Worm (Caenorhabditis elegans): ENCODE data around the gene eef-1G.
A peak's percentile ranks its signal among the peaks of the same experiment; 100 is the strongest.

The eef-1G gene

ce11 chrV:11002434-11002833, 36.9 kb downstream of the eef-1G start, which contains the start of gene F53B7.4:
TSS of gene F53B7.4 (minus strand) at chrV:11002534.
- TF ChIP-seq ceh-6 (GFP tag; optimal IDR thresholded peaks at IDR 0.05) = no peak
- TF ChIP-seq lim-6 (tag; optimal IDR thresholded peaks at IDR 0.05) = no peak
- no peak for TF ChIP-seq nhr-232 (tag; optimal IDR thresholded peaks at IDR 0.05)
- TF ChIP-seq tbx-7 (tag; optimal IDR thresholded peaks at IDR 0.05) = no peak
- TF ChIP-seq elt-2 (tag; optimal IDR thresholded peaks at IDR 0.05) = no peak
- no peak for TF ChIP-seq pqm-1 (tag; optimal IDR thresholded peaks at IDR 0.05)
- no peak for TF ChIP-seq ceh-19 (GFP tag; optimal IDR thresholded peaks at IDR 0.05)
- no peak for TF ChIP-seq ceh-9 (tag; optimal IDR thresholded peaks at IDR 0.05)
- no peak for TF ChIP-seq ceh-45 (GFP tag; IDR thresholded peaks at IDR 0.05)
- no peak for TF ChIP-seq ceh-34 (tag; optimal IDR thresholded peaks at IDR 0.05)
- TF ChIP-seq ceh-48 (tag; optimal IDR thresholded peaks at IDR 0.05) = no peak
- no peak for TF ChIP-seq ceh-22 (tag; optimal IDR thresholded peaks at IDR 0.05)
- TF ChIP-seq madf-2 (tag; optimal IDR thresholded peaks at IDR 0.05) = no peak
- no peak for TF ChIP-seq ceh-31 (tag; optimal IDR thresholded peaks at IDR 0.05)
- TF ChIP-seq pag-3 (tag; optimal IDR thresholded peaks at IDR 0.05; ENCODE audit: borderline replicate concordance) = no peak
- TF ChIP-seq eyg-1 (tag; optimal IDR thresholded peaks at IDR 0.05) = no peak

ce11 chrV:11004094-11004493, 38.6 kb downstream of the eef-1G start:
- no peak for TF ChIP-seq pat-9 (tag; optimal IDR thresholded peaks at IDR 0.05)
- TF ChIP-seq pros-1 (tag; optimal IDR thresholded peaks at IDR 0.05) = no peak
- no peak for TF ChIP-seq K09A11.1 (tag; optimal IDR thresholded peaks at IDR 0.05; ENCODE audit: insufficient read depth)
- no peak for TF ChIP-seq npax-4 (tag; optimal IDR thresholded peaks at IDR 0.05)
- no peak for TF ChIP-seq ama-1 (optimal IDR thresholded peaks at IDR 0.05)
- no peak for TF ChIP-seq pax-1 (tag; optimal IDR thresholded peaks at IDR 0.05)

ce11 chrV:11007651-11008050, 42.1 kb downstream of the eef-1G start:
- TF ChIP-seq C38D4.7 (GFP tag; optimal IDR thresholded peaks at IDR 0.05) (no peak), elt-2 (tag; optimal IDR thresholded peaks at IDR 0.05) (peak; percentile 54), ceh-24 (tag; optimal IDR thresholded peaks at IDR 0.05) (no peak), ceh-2 (tag; optimal IDR thresholded peaks at IDR 0.05) (no peak), sdc-2 (tag; optimal IDR thresholded peaks at IDR 0.05) (no peak), rnt-1 (tag; optimal IDR thresholded peaks at IDR 0.05) (no peak)

ce11 chrV:11009124-11009524, 43.6 kb downstream of the eef-1G start:
- TF ChIP-seq elt-2 (tag; optimal IDR thresholded peaks at IDR 0.05) (peak; percentile 84), che-1 (tag; optimal IDR thresholded peaks at IDR 0.05) (no peak)

- TF ChIP-seq nhr-232 (tag; optimal IDR thresholded peaks at IDR 0.05) (no peak), pha-4 (tag; optimal IDR thresholded peaks at IDR 0.05) (no peak), pat-9 (tag; optimal IDR thresholded peaks at IDR 0.05) (no peak), ceh-22 (tag; optimal IDR thresholded peaks at IDR 0.05) (no peak), sox-4 (tag; optimal IDR thresholded peaks at IDR 0.05) (no peak), T23F11.4 (GFP tag; optimal IDR thresholded peaks at IDR 0.05) (no peak), unc-42 (tag; optimal IDR thresholded peaks at IDR 0.05) (no peak), ceh-19 (GFP tag; optimal IDR thresholded peaks at IDR 0.05) (no peak), unc-3 (GFP tag; conservative IDR thresholded peaks at IDR 0.05) (no peak), unc-3 (tag; optimal IDR thresholded peaks at IDR 0.05) (no peak), rnt-1 (tag; optimal IDR thresholded peaks at IDR 0.05) (no peak), fax-1 (tag; optimal IDR thresholded peaks at IDR 0.05) (no peak), F13H6.1 (tag; optimal IDR thresholded peaks at IDR 0.05) (no peak), hlh-8 (tag; optimal IDR thresholded peaks at IDR 0.05) (no peak), lim-6 (tag; optimal IDR thresholded peaks at IDR 0.05) (no peak), npax-4 (tag; optimal IDR thresholded peaks at IDR 0.05) (no peak), ceh-9 (tag; optimal IDR thresholded peaks at IDR 0.05) (no peak), unc-55 (GFP tag; optimal IDR thresholded peaks at IDR 0.05) (no peak), hlh-13 (GFP tag; optimal IDR thresholded peaks at IDR 0.05) (no peak), ceh-6 (GFP tag; optimal IDR thresholded peaks at IDR 0.05) (no peak)
Measured at ce11 chrV:11010768-11011167, 45.2 kb downstream of the eef-1G start.

All from whole organism, late embryonic.